Fruit fly (Drosophila melanogaster) whole organism, wandering third instar larva: ENCODE results near the gene CG11425.
A peak's percentile ranks its signal among the peaks of the same experiment; 100 is the strongest.

ENCODE experiments used
- CG9705 ChIP-seq: fragments of 200-800 bp; sonication (Bioruptor generic); optimal IDR thresholded peaks from 2 replicates; lab custom pipeline; 2018; ENCODE audit warnings: missing biosample characterization, mild to moderate bottlenecking, missing genetic modification characterization
- Dif ChIP-seq: fragments of 200-275, 200-300 bp; sonication (Bioruptor generic); optimal IDR thresholded peaks from 2 replicates; lab custom pipeline; 2018; ENCODE audit warnings: missing biosample characterization, missing genetic modification characterization; ENCODE audit not compliant: partially characterized antibody
- GATAd ChIP-seq: sonication (Bioruptor generic); optimal IDR thresholded peaks from 2 replicates; lab custom pipeline; 2016; ENCODE audit warnings: missing biosample characterization, missing genetic modification characterization
- Hr83 ChIP-seq: fragments of 200-300 bp; sonication (Bioruptor generic); optimal IDR thresholded peaks from 2 replicates; lab custom pipeline; 2016; ENCODE audit warnings: missing biosample characterization, mild to moderate bottlenecking, missing genetic modification characterization, moderate library complexity; ENCODE audit not compliant: poor library complexity, severe bottlenecking
- Jra ChIP-seq: sonication (Bioruptor generic); optimal IDR thresholded peaks from 2 replicates; lab custom pipeline; 2016; ENCODE audit warnings: missing biosample characterization, missing genetic modification characterization
- Myc ChIP-seq: fragments of >200 bp; optimal IDR thresholded peaks from 2 replicates; lab custom pipeline; 2017
- OdsH ChIP-seq: fragments of 200-800 bp; sonication (Bioruptor generic); optimal IDR thresholded peaks from 2 replicates; lab custom pipeline; 2016; ENCODE audit warnings: missing biosample characterization, mild to moderate bottlenecking, missing genetic modification characterization
- Vsx2 ChIP-seq: fragments of 200-300, 225-300 bp; sonication (Bioruptor generic); optimal IDR thresholded peaks from 2 replicates; lab custom pipeline; 2018; ENCODE audit warnings: missing biosample characterization, missing genetic modification characterization; ENCODE audit not compliant: partially characterized antibody
- brk ChIP-seq: fragments of 200-800 bp; sonication (Bioruptor generic); optimal IDR thresholded peaks from 2 replicates; lab custom pipeline; 2016; ENCODE audit warnings: missing biosample characterization, mild to moderate bottlenecking, missing genetic modification characterization
- dmrt93B ChIP-seq: fragments of 200-800 bp; sonication (Bioruptor generic); optimal IDR thresholded peaks from 2 replicates; lab custom pipeline; 2018; ENCODE audit warnings: missing biosample characterization, mild to moderate bottlenecking, missing genetic modification characterization
- fru ChIP-seq: fragments of 200-800 bp; sonication (Bioruptor generic); optimal IDR thresholded peaks from 3 replicates; lab custom pipeline; 2016; ENCODE audit warnings: missing biosample characterization, mild to moderate bottlenecking, missing genetic modification characterization
- h ChIP-seq: fragments of 200-800 bp; sonication (Bioruptor generic); optimal IDR thresholded peaks from 3 replicates; lab custom pipeline; 2016; ENCODE audit warnings: missing biosample characterization, mild to moderate bottlenecking, missing genetic modification characterization
- jim ChIP-seq: fragments of 175-275, 200-325 bp; sonication (Bioruptor generic); optimal IDR thresholded peaks from 2 replicates; lab custom pipeline; 2016; ENCODE audit warnings: missing biosample characterization, mild to moderate bottlenecking, missing genetic modification characterization
- lola ChIP-seq: fragments of >200 bp; optimal IDR thresholded peaks from 2 replicates; lab custom pipeline; 2017; ENCODE audit warnings: missing biosample characterization, missing genetic modification characterization
- rgr ChIP-seq: fragments of 200-800 bp; sonication (Bioruptor generic); optimal IDR thresholded peaks from 3 replicates; lab custom pipeline; 2016; ENCODE audit warnings: missing biosample characterization, mild to moderate bottlenecking, missing genetic modification characterization
- sage ChIP-seq: fragments of 200-800 bp; sonication (Bioruptor generic); optimal IDR thresholded peaks from 2 replicates; lab custom pipeline; 2016; ENCODE audit warnings: missing biosample characterization, mild to moderate bottlenecking, missing genetic modification characterization
- sv ChIP-seq: fragments of 200-800 bp; sonication (Bioruptor generic); optimal IDR thresholded peaks from 3 replicates; lab custom pipeline; 2016; ENCODE audit warnings: missing biosample characterization, missing genetic modification characterization
- tai ChIP-seq: sonication (Bioruptor generic); optimal IDR thresholded peaks from 2 replicates; lab custom pipeline; 2016; ENCODE audit warnings: missing biosample characterization, missing genetic modification characterization
- usp ChIP-seq: fragments of >200 bp; optimal IDR thresholded peaks from 2 replicates; lab custom pipeline; 2017; ENCODE audit warnings: missing biosample characterization, missing genetic modification characterization

Gene CG11425

dm6 chr3L:22505118-22505517 lies 30.5 kb downstream of the CG11425 start, which contains the start of gene CG43329:
TSS of gene CG43329 (minus strand) at chr3L:22505218.
- no peak for TF ChIP-seq Jra
- no peak for TF ChIP-seq Myc
- TF ChIP-seq lola (GFP tag; lab: Kevin White, UChicago): no peak
- TF ChIP-seq GATAd (GFP tag; lab: Kevin White, UChicago): no peak
- TF ChIP-seq Dif (GFP tag; lab: Kevin White, UChicago): no peak
- TF ChIP-seq CG9705 (GFP tag; lab: Kevin White, UChicago): no peak
- TF ChIP-seq sage (GFP tag; lab: Kevin White, UChicago): no peak
- no peak for TF ChIP-seq Vsx2 (GFP tag; lab: Kevin White, UChicago)
- TF ChIP-seq usp (GFP tag; lab: Kevin White, UChicago): no peak
- TF ChIP-seq jim (GFP tag; lab: Kevin White, UChicago): no peak
- TF ChIP-seq rgr (GFP tag; lab: Kevin White, UChicago): no peak
- TF ChIP-seq dmrt93B (GFP tag; lab: Kevin White, UChicago): no peak
- no peak for TF ChIP-seq OdsH
- no peak for TF ChIP-seq h (GFP tag; lab: Kevin White, UChicago)
- no peak for TF ChIP-seq sv (GFP tag; lab: Kevin White, UChicago)
- TF ChIP-seq, all 38 proteins: peak for 0

dm6 chr3L:22520017-22520416 lies 45.4 kb downstream of the CG11425 start:
- TF ChIP-seq rgr (GFP tag; lab: Kevin White, UChicago) (peak; percentile 19), fru (peak; percentile 21), Jra (no peak), CG9705 (GFP tag; lab: Kevin White, UChicago) (no peak), brk (no peak), Hr83 (GFP tag; lab: Kevin White, UChicago) (peak; percentile 3), OdsH (peak; percentile 17), h (GFP tag; lab: Kevin White, UChicago) (peak; percentile 3), tai (GFP tag; lab: Kevin White, UChicago) (no peak)
